Fruit fly (Drosophila melanogaster) whole organism, embryonic: ENCODE results near the gene CG13920.

Experiments
- Aef1 ChIP-seq: fragments of 200-800 bp; sonication (Bioruptor generic); IDR thresholded peaks from 3 replicates; pipeline ENCODE4 v1.3.6; 2022; ENCODE audit warnings: missing biosample characterization, missing genetic modification characterization
- Atf6 ChIP-seq: fragments of 200-800 bp; sonication (Bioruptor generic); IDR thresholded peaks from 2 replicates; pipeline ENCODE4 v1.3.6; 2022; ENCODE audit warnings: missing biosample characterization, missing genetic modification characterization
- BtbVII ChIP-seq: fragments of 200-800 bp; sonication (Bioruptor generic); optimal IDR thresholded peaks from 3 replicates; lab custom pipeline; 2017; ENCODE audit warnings: missing biosample characterization, mild to moderate bottlenecking, missing genetic modification characterization
- CG12659 ChIP-seq: fragments of 200-800 bp; sonication (Bioruptor generic); optimal IDR thresholded peaks from 3 replicates; lab custom pipeline; 2017; ENCODE audit warnings: mild to moderate bottlenecking, missing biosample characterization, missing genetic modification reagents, missing genetic modification characterization
- CG12942 ChIP-seq: fragments of 200-800 bp; sonication (Bioruptor generic); optimal IDR thresholded peaks from 3 replicates; lab custom pipeline; 2016; ENCODE audit warnings: missing biosample characterization, missing genetic modification characterization
- CG13287 ChIP-seq: fragments of 200-800 bp; sonication (Bioruptor generic); IDR thresholded peaks from 2 replicates; pipeline ENCODE4 v1.3.6; 2022; ENCODE audit warnings: missing biosample characterization, missing genetic modification characterization; ENCODE audit not compliant: partially characterized antibody
- CG13775 ChIP-seq: fragments of 200-800 bp; sonication (Bioruptor generic); optimal IDR thresholded peaks from 3 replicates; lab custom pipeline; 2017; ENCODE audit warnings: missing biosample characterization, mild to moderate bottlenecking, missing genetic modification characterization
- CG14667 ChIP-seq: fragments of 200-800 bp; sonication (Bioruptor generic); IDR thresholded peaks from 2 replicates; pipeline ENCODE4 v1.3.6; 2022; ENCODE audit warnings: missing biosample characterization, missing genetic modification characterization
- CG15479 ChIP-seq: fragments of 200-800 bp; sonication (Bioruptor generic); optimal IDR thresholded peaks from 3 replicates; lab custom pipeline; 2019; ENCODE audit warnings: missing biosample characterization, mild to moderate bottlenecking, missing genetic modification characterization, moderate library complexity
- CG16813 ChIP-seq: fragments of 200-800 bp; sonication (Bioruptor generic); IDR thresholded peaks from 3 replicates; pipeline ENCODE4 v1.3.6; 2022; ENCODE audit warnings: missing biosample characterization, missing genetic modification characterization; ENCODE audit not compliant: partially characterized antibody
- CG17186 ChIP-seq: fragments of 200-800 bp; sonication (Bioruptor generic); optimal IDR thresholded peaks from 3 replicates; lab custom pipeline; 2017; ENCODE audit warnings: missing biosample characterization, missing genetic modification reagents, missing genetic modification characterization
- CG17829 ChIP-seq: fragments of 200-800 bp; optimal IDR thresholded peaks from 2 replicates; lab custom pipeline; 2019; ENCODE audit warnings: missing biosample characterization, mild to moderate bottlenecking, missing genetic modification characterization, moderate library complexity
- CG2120 ChIP-seq: fragments of 200-800 bp; sonication (Bioruptor generic); optimal IDR thresholded peaks from 3 replicates; lab custom pipeline; 2016; ENCODE audit warnings: missing biosample characterization, missing genetic modification characterization
- CG2712 ChIP-seq: fragments of 200-800 bp; optimal IDR thresholded peaks from 3 replicates; lab custom pipeline; 2019; ENCODE audit warnings: missing biosample characterization, mild to moderate bottlenecking, missing genetic modification characterization, moderate library complexity
- CG2889 ChIP-seq: fragments of 200-800 bp; sonication (Bioruptor generic); IDR thresholded peaks from 3 replicates; pipeline ENCODE4 v1.3.6; 2022; ENCODE audit warnings: missing biosample characterization, missing genetic modification characterization
- CG31224 ChIP-seq: fragments of 200-800 bp; sonication (Bioruptor generic); IDR thresholded peaks from 2 replicates; pipeline ENCODE4 v1.3.6; 2022; ENCODE audit warnings: missing biosample characterization, missing genetic modification characterization
- CG4360 ChIP-seq: fragments of 200-800 bp; sonication (Bioruptor generic); IDR thresholded peaks from 2 replicates; pipeline ENCODE4 v1.3.6; 2022; ENCODE audit warnings: missing biosample characterization, missing genetic modification characterization
- CG4404 ChIP-seq: fragments of 200-800 bp; sonication (Bioruptor generic); IDR thresholded peaks from 2 replicates; pipeline ENCODE4 v1.3.6; 2022; ENCODE audit warnings: missing biosample characterization, missing genetic modification characterization
- CG4617 ChIP-seq: fragments of 200-800 bp; sonication (Bioruptor generic); optimal IDR thresholded peaks from 3 replicates; lab custom pipeline; 2016; ENCODE audit warnings: missing biosample characterization, missing genetic modification characterization, borderline replicate concordance
- CG7271 ChIP-seq: fragments of 200-800 bp; sonication (Bioruptor generic); optimal IDR thresholded peaks from 2 replicates; lab custom pipeline; 2018; ENCODE audit warnings: missing biosample characterization, mild to moderate bottlenecking, missing genetic modification characterization, moderate library complexity
- CG7372 ChIP-seq: fragments of 200-800 bp; sonication (Bioruptor generic); IDR thresholded peaks from 2 replicates; pipeline ENCODE4 v1.3.6; 2022; ENCODE audit warnings: missing biosample characterization, missing genetic modification characterization
- CG7556 ChIP-seq: fragments of 200-800 bp; sonication (Bioruptor generic); optimal IDR thresholded peaks from 2 replicates; lab custom pipeline; 2017; ENCODE audit warnings: missing biosample characterization, mild to moderate bottlenecking, missing genetic modification characterization
- CG9215 ChIP-seq: fragments of 200-800 bp; sonication (Bioruptor generic); IDR thresholded peaks from 2 replicates; pipeline ENCODE4 v1.3.6; 2022; ENCODE audit warnings: missing biosample characterization, missing genetic modification characterization
- Camta ChIP-seq: fragments of 200-800 bp; sonication (Bioruptor generic); optimal IDR thresholded peaks from 2 replicates; lab custom pipeline; 2016; ENCODE audit warnings: missing biosample characterization, missing genetic modification characterization
- Dbx ChIP-seq: fragments of 200-800 bp; sonication (Bioruptor generic); IDR thresholded peaks from 3 replicates; pipeline ENCODE4 v1.3.6; 2022; ENCODE audit warnings: missing biosample characterization, missing genetic modification characterization
- Deaf1 ChIP-seq: fragments of 200-800 bp; optimal IDR thresholded peaks from 3 replicates; lab custom pipeline; 2019; ENCODE audit warnings: missing biosample characterization, mild to moderate bottlenecking, missing genetic modification characterization, moderate library complexity
- Doc2 ChIP-seq: fragments of 200-800 bp; sonication (Bioruptor generic); IDR thresholded peaks from 2 replicates; pipeline ENCODE4 v1.3.6; 2022; ENCODE audit warnings: missing biosample characterization, missing genetic modification characterization
- E2f2 ChIP-seq: fragments of 200-800 bp; sonication (Bioruptor generic); IDR thresholded peaks from 2 replicates; pipeline ENCODE4 v1.3.6; 2022; ENCODE audit warnings: missing biosample characterization, missing genetic modification characterization
- Ets65A ChIP-seq: fragments of 200-800 bp; sonication (Bioruptor generic); peaks from one replicate; lab custom pipeline; 2016; ENCODE audit warnings: missing biosample characterization, missing genetic modification characterization
- GATAe ChIP-seq: fragments of 200-800 bp; sonication (Bioruptor generic); conservative IDR thresholded peaks from 2 replicates; pipeline ENCODE4 v1.3.6; 2022; ENCODE audit warnings: missing biosample characterization, missing genetic modification characterization
- HLH54F ChIP-seq: fragments of 200-800 bp; sonication (Bioruptor generic); optimal IDR thresholded peaks from 3 replicates; lab custom pipeline; 2016; ENCODE audit warnings: missing biosample characterization, missing genetic modification characterization
- Hmr ChIP-seq: fragments of 200-800 bp; sonication (Bioruptor generic); optimal IDR thresholded peaks from 3 replicates; lab custom pipeline; 2017; ENCODE audit warnings: mild to moderate bottlenecking, missing biosample characterization, missing genetic modification reagents, missing genetic modification characterization
- Meics ChIP-seq: fragments of 200-800 bp; sonication (Bioruptor generic); optimal IDR thresholded peaks from 2 replicates; lab custom pipeline; 2017; ENCODE audit warnings: missing biosample characterization, mild to moderate bottlenecking, missing genetic modification characterization
- Oli ChIP-seq: fragments of 200-800 bp; sonication (Bioruptor generic); optimal IDR thresholded peaks from 2 replicates; lab custom pipeline; 2018; ENCODE audit warnings: missing biosample characterization, mild to moderate bottlenecking, missing genetic modification characterization, moderate library complexity
- PHDP ChIP-seq: fragments of 200-800 bp; sonication (Bioruptor generic); optimal IDR thresholded peaks from 3 replicates; lab custom pipeline; 2018; ENCODE audit warnings: missing biosample characterization, mild to moderate bottlenecking, missing genetic modification characterization, moderate library complexity
- amos ChIP-seq: fragments of 200-800 bp; sonication (Bioruptor generic); IDR thresholded peaks from 2 replicates; pipeline ENCODE4 v1.3.6; 2022; ENCODE audit warnings: missing biosample characterization, missing genetic modification characterization; ENCODE audit not compliant: partially characterized antibody
- aop ChIP-seq: fragments of 200-800 bp; sonication (Bioruptor generic); IDR thresholded peaks from 2 replicates; pipeline ENCODE4 v1.3.6; 2022; ENCODE audit warnings: missing biosample characterization, missing genetic modification characterization
- bigmax ChIP-seq: fragments of 200-800 bp; sonication (Bioruptor generic); optimal IDR thresholded peaks from 2 replicates; lab custom pipeline; 2018; ENCODE audit warnings: missing biosample characterization, mild to moderate bottlenecking, missing genetic modification characterization
- cas ChIP-seq: fragments of 200-800 bp; sonication (Bioruptor generic); IDR thresholded peaks from 2 replicates; pipeline ENCODE4 v1.3.6; 2022; ENCODE audit warnings: missing biosample characterization, missing genetic modification characterization
- crp ChIP-seq, 2 experiments: fragments of 200-800 bp; sonication (Bioruptor generic); optimal IDR thresholded peaks; 2 replicates in 1 of 2; 3 replicates in 1 of 2; lab custom pipeline; 2017; ENCODE audit warnings: missing biosample characterization in 2 of 2, missing genetic modification characterization in 2 of 2, mild to moderate bottlenecking in 1 of 2, moderate library complexity in 1 of 2
- eve ChIP-seq, 2 experiments: fragments of >200 bp; optimal IDR thresholded peaks; 2 replicates each; lab custom pipeline; 2017; ENCODE audit warnings: missing biosample characterization in 2 of 2, missing genetic modification characterization in 2 of 2
- nerfin-1 ChIP-seq: fragments of 200-800 bp; sonication (Bioruptor generic); optimal IDR thresholded peaks from 3 replicates; lab custom pipeline; 2019; ENCODE audit warnings: missing biosample characterization, mild to moderate bottlenecking, missing genetic modification characterization, moderate library complexity
- nerfin-2 ChIP-seq: fragments of 200-800 bp; sonication (Bioruptor generic); IDR thresholded peaks from 2 replicates; pipeline ENCODE4 v1.3.6; 2022; ENCODE audit warnings: missing biosample characterization, missing genetic modification characterization; ENCODE audit not compliant: partially characterized antibody
- psq ChIP-seq: fragments of 200-800 bp; sonication (Bioruptor generic); optimal IDR thresholded peaks from 2 replicates; lab custom pipeline; 2017; ENCODE audit warnings: missing biosample characterization, missing genetic modification characterization
- scrt ChIP-seq: fragments of 200-800 bp; sonication (Bioruptor generic); optimal IDR thresholded peaks from 2 replicates; lab custom pipeline; 2018; ENCODE audit warnings: missing biosample characterization, mild to moderate bottlenecking, missing genetic modification characterization, moderate library complexity
- shn ChIP-seq: fragments of 200-800 bp; sonication (Bioruptor generic); optimal IDR thresholded peaks from 3 replicates; lab custom pipeline; 2016; ENCODE audit warnings: missing biosample characterization, missing genetic modification characterization
- sna ChIP-seq: fragments of 200-800 bp; sonication (Bioruptor generic); IDR thresholded peaks from 2 replicates; pipeline ENCODE4 v1.3.6; 2022; ENCODE audit warnings: missing biosample characterization, missing genetic modification characterization; ENCODE audit not compliant: partially characterized antibody
- sob ChIP-seq: fragments of 200-800 bp; sonication (Bioruptor generic); IDR thresholded peaks from 2 replicates; pipeline ENCODE4 v1.3.6; 2022; ENCODE audit warnings: missing biosample characterization, missing genetic modification characterization
- wek ChIP-seq: fragments of 200-800 bp; sonication (Bioruptor generic); optimal IDR thresholded peaks from 3 replicates; lab custom pipeline; 2018; ENCODE audit warnings: missing biosample characterization, mild to moderate bottlenecking, missing genetic modification characterization, moderate library complexity
- zfh2 ChIP-seq: fragments of 200-800 bp; sonication (Bioruptor generic); optimal IDR thresholded peaks from 2 replicates; lab custom pipeline; 2016; ENCODE audit warnings: missing biosample characterization, missing genetic modification characterization

The CG13920 gene

DNA sequence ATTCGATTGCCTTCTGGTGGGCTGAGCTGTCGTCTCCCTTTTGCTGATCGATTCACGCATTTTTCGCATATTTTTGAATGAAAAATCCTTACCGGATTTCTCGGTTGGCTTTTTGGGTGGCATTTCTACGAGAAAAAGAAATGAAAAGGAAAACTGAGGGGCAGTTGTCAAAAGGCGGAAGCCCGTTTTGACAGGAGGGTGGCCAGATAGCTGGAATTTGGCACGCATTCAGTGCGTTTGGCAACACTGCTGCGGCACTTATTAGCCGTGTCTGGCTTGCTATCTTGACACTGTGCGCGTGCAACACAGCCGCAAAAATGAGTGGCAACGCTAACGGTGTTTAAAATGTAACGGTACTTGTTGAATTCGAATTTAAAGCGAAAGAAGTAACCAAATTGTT is 19.8 kb downstream of the CG13920 start, which contains the start of gene RpL23A (continued):
- TF ChIP-seq GATAe (GFP tag; lab: Robert Waterston, UW) = peak; percentile 75
- TF ChIP-seq nerfin-2 (GFP tag; lab: Robert Waterston, UW) = peak; percentile 37; the same call in 1 of the 2 replicates
- peak; percentile 98 for TF ChIP-seq Dbx (GFP tag; lab: Robert Waterston, UW)
- TF ChIP-seq cas (GFP tag; lab: Robert Waterston, UW) = peak; percentile 91
- peak; percentile 42 for TF ChIP-seq CG15479 (GFP tag; lab: Kevin White, UChicago)
- peak; percentile 97 for TF ChIP-seq CG17186
- peak; percentile 100 for TF ChIP-seq Ets65A (GFP tag; lab: Kevin White, UChicago)
- peak; percentile 73 for TF ChIP-seq amos (GFP tag; lab: Robert Waterston, UW)
- TF ChIP-seq CG2120 (GFP tag; lab: Kevin White, UChicago) = peak; percentile 91
- TF ChIP-seq CG2712 (tag; lab: Kevin White, UChicago) = peak; percentile 93
- peak; percentile 92 for TF ChIP-seq scrt
- peak; percentile 99 for TF ChIP-seq Hmr (GFP tag; lab: Kevin White, UChicago)
- TF ChIP-seq CG2889 (GFP tag; lab: Robert Waterston, UW) = peak; percentile 85
- TF ChIP-seq sna (GFP tag; lab: Robert Waterston, UW) = peak; percentile 49; the same call in 1 of the 2 replicates
- TF ChIP-seq Oli = peak; percentile 79
- TF ChIP-seq Doc2 (GFP tag; lab: Robert Waterston, UW) = peak; percentile 78
- peak; percentile 98 for TF ChIP-seq CG13775
- peak; percentile 98 for TF ChIP-seq sob (GFP tag; lab: Robert Waterston, UW)
- TF ChIP-seq CG12942 = peak; percentile 95
- TF ChIP-seq CG7271 (tag; lab: Kevin White, UChicago) = peak; percentile 95
- TF ChIP-seq CG4617 = peak; percentile 93
- TF ChIP-seq nerfin-1 = peak; percentile 90
- peak; percentile 92 for TF ChIP-seq BtbVII (GFP tag; lab: Kevin White, UChicago)
- TF ChIP-seq Deaf1 = peak; percentile 61
- TF ChIP-seq CG17829 (tag; lab: Kevin White, UChicago) = peak; percentile 92
- peak; percentile 87 for TF ChIP-seq CG9215 (GFP tag; lab: Robert Waterston, UW)
- TF ChIP-seq CG7372 = peak; percentile 90
- TF ChIP-seq zfh2 = peak; percentile 97
- peak; percentile 92 for TF ChIP-seq bigmax
- peak in 1 of 2 experiments; percentile 73 for TF ChIP-seq crp (GFP tag; optimal IDR thresholded peaks at IDR 0.05; lab: Kevin White, UChicago)
- peak; percentile 98 for TF ChIP-seq shn (GFP tag; lab: Kevin White, UChicago)
- TF ChIP-seq wek (GFP tag; lab: Kevin White, UChicago) = peak; percentile 87
- TF ChIP-seq CG4404 (GFP tag; lab: Robert Waterston, UW) = peak; percentile 83
- TF ChIP-seq CG14667 = peak; percentile 85
- TF ChIP-seq HLH54F = peak; percentile 96
- peak; percentile 54; the same call in 1 of the 2 replicates for TF ChIP-seq aop
- TF ChIP-seq CG31224 (GFP tag; lab: Robert Waterston, UW) = peak; percentile 88
- peak; percentile 65 for TF ChIP-seq CG13287
- peak; percentile 48 for TF ChIP-seq CG4360 (GFP tag; lab: Robert Waterston, UW)
- peak; percentile 62 for TF ChIP-seq CG16813 (GFP tag; lab: Robert Waterston, UW)
- peak; percentile 92 for TF ChIP-seq PHDP (tag; lab: Kevin White, UChicago)
- peak; percentile 98 for TF ChIP-seq Meics
- peak; percentile 93 for TF ChIP-seq psq
- TF ChIP-seq CG12659 (GFP tag; lab: Kevin White, UChicago) = peak; percentile 98
- peak; percentile 93 for TF ChIP-seq Aef1 (GFP tag; lab: Robert Waterston, UW)
- peak; percentile 87 for TF ChIP-seq CG7556 (GFP tag; lab: Kevin White, UChicago)
- TF ChIP-seq Atf6 = peak; percentile 92
- TF ChIP-seq E2f2 = peak; percentile 90
- TF ChIP-seq Camta = peak; percentile 97
- no peak for TF ChIP-seq eve (GFP tag; optimal IDR thresholded peaks at IDR 0.05; lab: Kevin White, UChicago)
